Worm (Caenorhabditis elegans) whole organism, L1 larva: ENCODE results near the gene toca-2.

Experiments
- C16A3.4 ChIP-seq: fragments of 150-350 bp; optimal IDR thresholded peaks from 2 replicates; lab custom pipeline; 2014; ENCODE audit warnings: missing biosample characterization, missing genetic modification characterization
- alr-1 ChIP-seq: fragments of 200-800 bp; sonication (Bioruptor generic); optimal IDR thresholded peaks from 2 replicates; lab custom pipeline; 2018; ENCODE audit warnings: borderline replicate concordance, mild to moderate bottlenecking, missing genetic modification characterization, missing compliant biosample characterization
- aly-2 ChIP-seq: fragments of 150-350 bp; optimal IDR thresholded peaks from 2 replicates; lab custom pipeline; 2014; ENCODE audit warnings: missing biosample characterization, missing genetic modification characterization
- ceh-8 ChIP-seq: fragments of 200-800 bp; sonication (Bioruptor generic); optimal IDR thresholded peaks from 2 replicates; lab custom pipeline; 2018; ENCODE audit warnings: mild to moderate bottlenecking, missing genetic modification characterization, moderate library complexity, missing compliant biosample characterization
- dpl-1 ChIP-seq, 3 experiments: fragments of 150-350 bp in 2 of 3; sonication (generic microtip) in 1 of 3; optimal IDR thresholded peaks; 2 replicates each; lab custom pipeline; 2014 to 2017; ENCODE audit warnings: missing biosample characterization in 3 of 3, missing genetic modification characterization in 3 of 3, missing genetic modification reagents in 3 of 3
- dsc-1 ChIP-seq: sonication (generic microtip); optimal IDR thresholded peaks from 2 replicates; lab custom pipeline; 2016; ENCODE audit warnings: mild to moderate bottlenecking, missing genetic modification characterization, missing compliant biosample characterization
- efl-1 ChIP-seq, 4 experiments: fragments of 150-350 bp; optimal IDR thresholded peaks in 3 of 4; peaks in 1 of 4; 1 replicate in 1 of 4; 2 replicates in 3 of 4; lab custom pipeline; 2014; ENCODE audit warnings: missing biosample characterization in 2 of 4, missing genetic modification characterization in 2 of 4, missing genetic modification reagents in 2 of 4
- egl-13 ChIP-seq: sonication (generic microtip); optimal IDR thresholded peaks from 2 replicates; lab custom pipeline; 2016; ENCODE audit warnings: missing genotype, missing genetic modification reagents, missing genetic modification characterization, missing compliant biosample characterization
- elt-2 ChIP-seq: sonication (generic microtip); optimal IDR thresholded peaks from 2 replicates; lab custom pipeline; 2016; ENCODE audit warnings: missing genetic modification characterization, mild to moderate bottlenecking, inconsistent platforms, missing compliant biosample characterization, missing genetic modification reagents
- elt-3 ChIP-seq, 6 experiments: fragments of 150-350 bp in 1 of 6; sonication (generic microtip); optimal IDR thresholded peaks; 2 replicates each; lab custom pipeline; 2017 to 2018; ENCODE audit warnings: missing biosample characterization in 6 of 6, missing genetic modification characterization in 6 of 6, inconsistent platforms in 1 of 6
- ets-5 ChIP-seq: fragments of 200-800 bp; sonication (Bioruptor generic); IDR thresholded peaks from 2 replicates; pipeline ENCODE4 v1.3.6; 2022; ENCODE audit warnings: missing genetic modification characterization, missing compliant biosample characterization
- fkh-4 ChIP-seq: sonication (generic microtip); optimal IDR thresholded peaks from 2 replicates; lab custom pipeline; 2016; ENCODE audit warnings: missing compliant biosample characterization, missing genetic modification characterization, borderline replicate concordance
- fkh-8 ChIP-seq: sonication (generic microtip); optimal IDR thresholded peaks from 2 replicates; lab custom pipeline; 2016; ENCODE audit warnings: mild to moderate bottlenecking, missing genetic modification characterization, missing compliant biosample characterization
- fos-1 ChIP-seq: fragments of 150-350 bp; optimal IDR thresholded peaks from 2 replicates; lab custom pipeline; 2014; ENCODE audit warnings: missing biosample characterization, missing genetic modification characterization
- irx-1 ChIP-seq: sonication (generic microtip); optimal IDR thresholded peaks from 2 replicates; lab custom pipeline; 2016; ENCODE audit warnings: missing genetic modification characterization, missing compliant biosample characterization
- jun-1 ChIP-seq: fragments of 150-350 bp; optimal IDR thresholded peaks from 2 replicates; lab custom pipeline; 2014; ENCODE audit warnings: missing biosample characterization, missing genetic modification reagents, missing genetic modification characterization
- lin-15B ChIP-seq: fragments of 150-350 bp; sonication (generic microtip); optimal IDR thresholded peaks from 3 replicates; lab custom pipeline; 2014; ENCODE audit warnings: missing biosample characterization, missing genetic modification characterization
- lin-35 ChIP-seq, 2 experiments: fragments of 150-350 bp; optimal IDR thresholded peaks; 2 replicates each; lab custom pipeline; 2014; ENCODE audit warnings: missing biosample characterization in 2 of 2, missing genetic modification characterization in 2 of 2, missing genetic modification reagents in 2 of 2
- mab-9 ChIP-seq: fragments of 200-800 bp; sonication (Bioruptor generic); IDR thresholded peaks from 2 replicates; pipeline ENCODE4 v1.3.6; 2022; ENCODE audit warnings: missing genetic modification reagents, missing genetic modification characterization, missing compliant biosample characterization
- mef-2 ChIP-seq: fragments of 150-350 bp; optimal IDR thresholded peaks from 2 replicates; lab custom pipeline; 2014; ENCODE audit warnings: missing biosample characterization, missing genetic modification characterization
- mep-1 ChIP-seq: fragments of 150-350 bp; optimal IDR thresholded peaks from 2 replicates; lab custom pipeline; 2014; ENCODE audit warnings: missing biosample characterization, missing genetic modification characterization
- nhr-12 ChIP-seq: sonication (generic microtip); optimal IDR thresholded peaks from 2 replicates; lab custom pipeline; 2017; ENCODE audit warnings: missing biosample characterization, missing genetic modification characterization
- nhr-19 ChIP-seq: fragments of 200-800 bp; sonication (Bioruptor generic); conservative IDR thresholded peaks from 2 replicates; pipeline ENCODE4 v1.3.6; 2022; ENCODE audit warnings: missing genetic modification characterization, missing compliant biosample characterization
- nhr-237 ChIP-seq: fragments of 150-350 bp; optimal IDR thresholded peaks from 2 replicates; lab custom pipeline; 2014; ENCODE audit warnings: missing biosample characterization, missing genetic modification characterization
- nhr-47 ChIP-seq: sonication (generic microtip); optimal IDR thresholded peaks from 2 replicates; lab custom pipeline; 2016; ENCODE audit warnings: mild to moderate bottlenecking, missing genetic modification characterization, moderate library complexity, missing compliant biosample characterization
- nhr-71 ChIP-seq: sonication (generic microtip); optimal IDR thresholded peaks from 2 replicates; lab custom pipeline; 2016; ENCODE audit warnings: mild to moderate bottlenecking, missing genetic modification characterization, moderate library complexity, missing compliant biosample characterization
- nhr-85 ChIP-seq: sonication (generic microtip); peaks from one replicate; lab custom pipeline; 2016; ENCODE audit warnings: missing genetic modification characterization, inconsistent platforms, missing compliant biosample characterization
- nhr-90 ChIP-seq: sonication (generic microtip); optimal IDR thresholded peaks from 2 replicates; lab custom pipeline; 2016; ENCODE audit warnings: mild to moderate bottlenecking, missing genetic modification characterization, missing compliant biosample characterization; ENCODE audit not compliant: poor library complexity
- pax-3 ChIP-seq: fragments of 200-800 bp; sonication (Bioruptor generic); optimal IDR thresholded peaks from 2 replicates; lab custom pipeline; 2018; ENCODE audit warnings: mild to moderate bottlenecking, missing genetic modification characterization, moderate library complexity, missing compliant biosample characterization
- pqm-1 ChIP-seq: sonication (generic microtip); optimal IDR thresholded peaks from 3 replicates; lab custom pipeline; 2017; ENCODE audit warnings: missing biosample characterization, missing genetic modification characterization
- rnt-1 ChIP-seq: sonication (generic microtip); optimal IDR thresholded peaks from 2 replicates; lab custom pipeline; 2016; ENCODE audit warnings: mild to moderate bottlenecking, missing genetic modification characterization, moderate library complexity, missing compliant biosample characterization
- skn-1 ChIP-seq: fragments of 150-350 bp; optimal IDR thresholded peaks from 2 replicates; lab custom pipeline; 2014; ENCODE audit warnings: missing biosample characterization, missing genetic modification characterization
- snpc-4 ChIP-seq: fragments of 150-350 bp; optimal IDR thresholded peaks from 2 replicates; lab custom pipeline; 2014; ENCODE audit warnings: missing biosample characterization, missing genetic modification characterization
- sox-4 ChIP-seq: sonication (generic microtip); optimal IDR thresholded peaks from 2 replicates; lab custom pipeline; 2016; ENCODE audit warnings: missing genetic modification characterization, missing compliant biosample characterization
- sup-37 ChIP-seq: fragments of 200-800 bp; sonication (Bioruptor generic); optimal IDR thresholded peaks from 2 replicates; lab custom pipeline; 2018; ENCODE audit warnings: mild to moderate bottlenecking, missing genetic modification characterization, missing compliant biosample characterization
- tbx-2 ChIP-seq: sonication (generic microtip); optimal IDR thresholded peaks from 2 replicates; lab custom pipeline; 2016; ENCODE audit warnings: missing genetic modification characterization, missing compliant biosample characterization
- unc-98 ChIP-seq: fragments of 200-800 bp; sonication (Bioruptor generic); IDR thresholded peaks from 2 replicates; pipeline ENCODE4 v1.3.6; 2022; ENCODE audit warnings: missing genetic modification characterization, missing compliant biosample characterization
- vab-15 ChIP-seq: sonication (generic microtip); optimal IDR thresholded peaks from 2 replicates; lab custom pipeline; 2017; ENCODE audit warnings: missing genotype, mild to moderate bottlenecking, missing genetic modification characterization, missing compliant biosample characterization
- zag-1 ChIP-seq: fragments of 150-350 bp; optimal IDR thresholded peaks from 2 replicates; lab custom pipeline; 2014; ENCODE audit warnings: missing biosample characterization, missing genetic modification characterization
- zip-4 ChIP-seq: fragments of 200-800 bp; sonication (Bioruptor generic); optimal IDR thresholded peaks from 2 replicates; lab custom pipeline; 2018; ENCODE audit warnings: mild to moderate bottlenecking, missing genetic modification characterization, moderate library complexity, missing compliant biosample characterization
- ztf-11 ChIP-seq, 2 experiments: sonication (generic microtip); optimal IDR thresholded peaks; 2 replicates each; lab custom pipeline; 2016 to 2017; ENCODE audit warnings: missing genetic modification characterization in 2 of 2, missing biosample characterization in 1 of 2, missing compliant biosample characterization in 1 of 2
- ztf-4 ChIP-seq: fragments of 150-350 bp; optimal IDR thresholded peaks from 2 replicates; lab custom pipeline; 2014; ENCODE audit warnings: missing biosample characterization, missing genetic modification characterization

toca-2 gene

ce11 chrIII:13721944-13722343 lies 33.8 kb upstream of the toca-2 start:
- TF ChIP-seq irx-1 (tag; lab: Kevin White, UChicago) (no peak), efl-1 (optimal IDR thresholded peaks at IDR 0.05; lab: Kevin White, UChicago) (no peak), efl-1 (GFP tag; optimal IDR thresholded peaks at IDR 0.05 in 1 of 2; lab: Kevin White, UChicago) (peak in 1 of 2 experiments; percentile 6), unc-98 (GFP tag; lab: Robert Waterston, UW) (no peak)

- no peak for TF ChIP-seq nhr-71 (tag; lab: Kevin White, UChicago)
- TF ChIP-seq dsc-1 (tag; lab: Kevin White, UChicago) = peak; percentile 87
- no peak for TF ChIP-seq lin-35 (GFP tag; optimal IDR thresholded peaks at IDR 0.05; lab: Kevin White, UChicago)
- no peak for TF ChIP-seq mef-2 (tag; lab: Kevin White, UChicago)
- no peak for TF ChIP-seq ztf-4 (tag; lab: Kevin White, UChicago)
- no peak for TF ChIP-seq nhr-47 (tag; lab: Kevin White, UChicago)
- TF ChIP-seq nhr-237 (tag; lab: Kevin White, UChicago) = no peak
- TF ChIP-seq lin-15B (tag; lab: Kevin White, UChicago) = no peak
- peak; percentile 50 for TF ChIP-seq nhr-85
- peak; percentile 46 for TF ChIP-seq fkh-4 (tag; lab: Kevin White, UChicago)
- no peak for TF ChIP-seq sox-4 (tag; lab: Kevin White, UChicago)
- TF ChIP-seq zip-4 (GFP tag; lab: Kevin White, UChicago) = no peak
- TF ChIP-seq skn-1 (tag; lab: Kevin White, UChicago) = no peak
- TF ChIP-seq ztf-11 (tag; optimal IDR thresholded peaks at IDR 0.05; lab: Kevin White, UChicago) = no peak
- TF ChIP-seq ets-5 = no peak
- no peak for TF ChIP-seq zag-1 (tag; lab: Kevin White, UChicago)
- TF ChIP-seq elt-2 (tag; lab: Kevin White, UChicago) = no peak
- no peak for TF ChIP-seq egl-13 (tag; lab: Kevin White, UChicago)
- no peak for TF ChIP-seq nhr-19 (GFP tag; lab: Robert Waterston, UW)
- no peak for TF ChIP-seq ceh-8
- no peak for TF ChIP-seq snpc-4
- no peak for TF ChIP-seq sup-37 (GFP tag; lab: Kevin White, UChicago)
- TF ChIP-seq elt-3 (tag; optimal IDR thresholded peaks at IDR 0.05; lab: Kevin White, UChicago) = no peak
- TF ChIP-seq mep-1 (tag; lab: Kevin White, UChicago) = no peak
- no peak for TF ChIP-seq efl-1 (optimal IDR thresholded peaks at IDR 0.05; lab: Kevin White, UChicago)
- peak in 1 of 2 experiments; percentile 83 for TF ChIP-seq efl-1 (GFP tag; optimal IDR thresholded peaks at IDR 0.05 in 1 of 2; lab: Kevin White, UChicago)
- no peak for TF ChIP-seq pqm-1 (tag; lab: Kevin White, UChicago)
- TF ChIP-seq dpl-1 (GFP tag; optimal IDR thresholded peaks at IDR 0.05; lab: Kevin White, UChicago) = no peak
- no peak for TF ChIP-seq C16A3.4
- no peak for TF ChIP-seq aly-2 (tag; lab: Kevin White, UChicago)
- TF ChIP-seq irx-1 (tag; lab: Kevin White, UChicago) = no peak
- TF ChIP-seq alr-1 = no peak
Observed at ce11 chrIII:13722387-13723122, 33.1 kb upstream of the toca-2 start.

DNA sequence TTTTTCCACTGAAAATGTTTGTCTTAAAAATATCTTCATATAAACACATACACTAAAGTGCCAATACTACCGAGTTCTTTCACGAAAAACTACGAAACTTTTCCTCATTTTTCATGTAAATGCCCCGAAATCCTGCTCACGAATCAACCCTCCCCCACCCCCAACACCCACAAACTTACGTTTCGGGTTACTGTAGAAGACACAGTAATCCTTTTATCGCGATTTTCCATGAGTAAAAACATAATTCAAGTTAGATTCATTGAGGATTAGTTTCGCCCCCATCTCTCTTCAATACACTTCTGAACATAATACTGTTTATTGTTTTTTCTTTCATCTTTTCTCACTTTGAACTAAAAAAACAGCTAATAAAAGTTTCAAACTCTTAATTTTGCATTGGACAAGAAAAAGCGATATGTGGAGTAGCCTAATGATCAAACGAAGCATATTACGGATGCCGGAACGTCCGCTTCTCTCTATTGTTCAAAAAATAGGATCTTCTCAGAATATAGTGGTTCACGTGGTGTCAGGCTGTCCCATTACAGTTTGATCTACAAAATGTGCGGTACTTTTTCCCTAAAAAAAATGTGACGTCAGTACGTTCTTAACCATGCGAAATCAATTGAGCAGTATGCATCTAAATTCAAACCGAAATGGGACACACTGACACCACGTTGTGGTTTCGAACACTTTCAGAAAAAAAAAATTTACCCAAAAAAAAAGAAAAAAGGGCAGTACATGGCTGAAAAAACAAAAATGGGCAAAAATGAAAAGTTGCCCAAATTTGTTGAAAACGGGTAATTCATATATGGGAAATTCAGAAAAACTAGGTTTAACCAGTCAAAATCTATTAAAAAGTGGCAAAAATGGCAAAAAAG lies 31.4 kb upstream of the toca-2 start:
- TF ChIP-seq nhr-12 (tag; lab: Kevin White, UChicago) (no peak), efl-1 (optimal IDR thresholded peaks at IDR 0.05; lab: Kevin White, UChicago) (no peak), efl-1 (GFP tag; optimal IDR thresholded peaks at IDR 0.05 in 1 of 2; lab: Kevin White, UChicago) (peak in 1 of 2 experiments; percentile 84), mab-9 (GFP tag; lab: Robert Waterston, UW) (peak; percentile 6; the same call in 1 of the 2 replicates), rnt-1 (tag; lab: Kevin White, UChicago) (no peak), nhr-71 (tag; lab: Kevin White, UChicago) (peak; percentile 17), fkh-8 (tag; lab: Kevin White, UChicago) (peak; percentile 4), vab-15 (tag; lab: Kevin White, UChicago) (no peak), dsc-1 (tag; lab: Kevin White, UChicago) (no peak), jun-1 (tag; lab: Kevin White, UChicago) (no peak), nhr-85 (peak; percentile 29), nhr-90 (tag; lab: Kevin White, UChicago) (peak; percentile 4), nhr-19 (GFP tag; lab: Robert Waterston, UW) (0 out of 2 replicates have a peak, but pooled peaks have one; percentile 15), zag-1 (tag; lab: Kevin White, UChicago) (no peak), tbx-2 (no peak), pax-3 (tag; lab: Kevin White, UChicago) (no peak), fos-1 (no peak), mef-2 (tag; lab: Kevin White, UChicago) (no peak)
- TF ChIP-seq, all 84 proteins: peak for 7
